Worm (Caenorhabditis elegans): ENCODE results near the gene T13F3.4.

DNA sequence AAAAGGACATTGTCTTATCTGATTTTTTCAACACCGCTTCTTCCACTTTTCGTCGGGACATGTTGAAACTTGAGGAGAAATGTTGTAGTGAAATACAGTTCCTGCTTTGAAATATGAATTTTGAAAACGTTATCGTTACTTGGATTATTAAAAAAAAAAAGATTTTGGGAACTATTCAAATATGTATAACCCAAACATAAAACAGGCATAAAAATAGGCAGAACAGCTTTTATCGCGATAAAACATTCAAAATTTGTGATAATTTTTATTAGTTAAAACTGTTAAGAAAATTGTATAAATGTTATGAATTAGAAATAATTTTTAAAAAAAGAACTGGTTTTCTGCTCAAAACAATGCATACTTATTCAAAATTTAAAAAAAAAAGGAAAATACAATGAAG is 10.0 kb downstream of the T13F3.4 start, which contains the start of gene bgnt-1.3:
- TF ChIP-seq mes-4 (tag; optimal IDR thresholded peaks at IDR 0.05) (no peak), ztf-26 (tag; optimal IDR thresholded peaks at IDR 0.05) (no peak), nhr-27 (tag; optimal IDR thresholded peaks at IDR 0.05) (no peak), B0035.1 (tag; optimal IDR thresholded peaks at IDR 0.05) (no peak), ama-1 (optimal IDR thresholded peaks at IDR 0.05) (no peak), ama-1 (GFP tag; optimal IDR thresholded peaks at IDR 0.05) (no peak), Y79H2A.3 (GFP tag; conservative IDR thresholded peaks at IDR 0.05) (no peak), pha-4 (tag; optimal IDR thresholded peaks at IDR 0.05) (no peak), attf-3 (GFP tag; conservative IDR thresholded peaks at IDR 0.05) (no peak), nhr-90 (tag; optimal IDR thresholded peaks at IDR 0.05) (no peak), F52B5.7 (tag; optimal IDR thresholded peaks at IDR 0.05) (no peak), egrh-3 (GFP tag; IDR thresholded peaks at IDR 0.05) (no peak), F57A8.1 (GFP tag; optimal IDR thresholded peaks at IDR 0.05) (no peak), unc-62 (GFP tag; optimal IDR thresholded peaks at IDR 0.05) (no peak)
